Worm (Caenorhabditis elegans): ENCODE data around the gene C34F6.1.
A peak's percentile ranks its signal among the peaks of the same experiment; 100 is the strongest.

Gene C34F6.1

DNA sequence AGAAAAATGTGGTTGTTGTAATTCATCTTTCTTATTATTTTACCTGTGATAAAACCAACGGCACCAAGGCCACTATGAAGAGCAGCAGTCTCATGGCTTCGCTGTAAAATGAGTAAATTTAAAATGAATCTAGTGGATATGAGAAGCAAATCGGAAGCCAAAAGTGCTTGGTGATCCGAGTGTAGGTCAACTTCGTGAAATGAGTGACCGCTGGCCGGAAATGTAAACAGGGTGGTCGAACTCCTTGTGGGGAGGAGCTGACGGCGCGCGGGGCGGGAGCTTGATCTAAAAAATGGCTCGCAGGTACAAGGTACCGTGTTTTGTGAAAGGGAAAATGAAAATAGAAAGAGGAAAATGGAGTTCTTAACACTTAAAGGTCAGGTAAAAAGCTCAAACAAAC, at the start of gene C34F6.1:
Gene C34F6.1, minus strand, starts transcription at position 101 of the 400 bp plus-strand sequence.
- TF ChIP-seq dao-5 (tag; optimal IDR thresholded peaks at IDR 0.05) = no peak
- no peak for TF ChIP-seq him-1 (tag; optimal IDR thresholded peaks at IDR 0.05)
- no peak for TF ChIP-seq W03F9.2 (tag; optimal IDR thresholded peaks at IDR 0.05)

DNA sequence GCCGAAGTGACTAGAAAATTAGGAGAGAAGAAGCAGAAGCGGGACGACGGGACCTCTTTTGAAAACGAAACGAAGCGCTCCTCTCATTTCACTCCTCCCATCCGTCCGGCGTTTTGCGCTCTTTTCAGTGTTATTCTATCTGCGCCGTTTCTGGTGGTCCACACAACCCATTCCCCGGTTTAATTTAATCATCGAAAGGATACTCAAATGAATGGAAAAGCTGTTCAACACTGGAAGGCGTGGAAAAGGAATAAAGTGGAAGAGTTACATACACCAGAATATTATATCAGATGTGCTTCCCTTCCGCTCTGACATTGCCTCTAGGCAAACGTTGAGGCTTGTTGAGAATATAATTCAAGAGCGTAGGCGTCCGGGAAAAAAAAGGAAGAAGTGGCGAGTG, 48.4 kb upstream of the C34F6.1 start:
- TF ChIP-seq W03F9.2 (tag; optimal IDR thresholded peaks at IDR 0.05) (no peak), him-1 (tag; optimal IDR thresholded peaks at IDR 0.05) (no peak), dao-5 (tag; optimal IDR thresholded peaks at IDR 0.05) (no peak)

DNA sequence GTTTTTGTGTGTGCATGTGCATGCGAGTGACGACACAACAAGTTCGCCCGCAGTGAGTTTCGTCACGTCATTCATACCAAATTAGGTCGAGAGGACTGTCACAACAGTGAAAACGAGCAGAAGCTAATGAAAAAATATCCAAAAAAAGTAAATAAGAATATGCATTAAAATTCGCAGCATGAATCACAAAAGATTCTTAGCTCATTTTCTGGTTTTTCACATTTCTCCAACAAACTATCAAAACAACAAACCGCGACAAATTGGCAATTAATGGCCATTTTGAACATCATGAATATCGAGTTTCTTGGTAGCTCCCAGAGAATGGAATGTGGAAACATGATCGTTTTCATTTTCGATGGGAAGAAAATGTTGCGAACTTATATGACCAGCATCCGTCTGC, 47.0 kb upstream of the C34F6.1 start:
- TF ChIP-seq him-1 (tag; optimal IDR thresholded peaks at IDR 0.05) (no peak), W03F9.2 (tag; optimal IDR thresholded peaks at IDR 0.05) (no peak), dao-5 (tag; optimal IDR thresholded peaks at IDR 0.05) (no peak)

DNA sequence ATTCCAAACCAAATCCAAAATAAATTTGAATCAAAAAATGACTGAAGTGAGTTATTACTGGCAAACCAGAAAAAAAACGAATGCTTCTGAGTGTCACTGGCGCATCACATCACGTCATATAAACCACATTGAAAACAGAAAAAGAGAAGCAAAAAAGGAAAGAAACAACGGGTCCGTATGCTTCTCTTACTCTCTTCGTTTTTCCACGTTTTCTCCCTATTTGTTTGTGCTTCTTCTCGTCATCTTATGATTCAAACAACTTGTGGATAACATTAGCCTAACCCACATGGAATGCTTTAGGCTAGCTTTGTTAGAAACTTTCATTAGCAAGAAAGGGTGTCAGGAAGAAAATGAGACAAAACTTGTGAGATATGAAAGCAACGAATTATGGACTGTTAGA, 44.8 kb upstream of the C34F6.1 start:
- no peak for TF ChIP-seq him-1 (tag; optimal IDR thresholded peaks at IDR 0.05)
- no peak for TF ChIP-seq dao-5 (tag; optimal IDR thresholded peaks at IDR 0.05)
- TF ChIP-seq W03F9.2 (tag; optimal IDR thresholded peaks at IDR 0.05) = no peak

- TF ChIP-seq dao-5 (tag; optimal IDR thresholded peaks at IDR 0.05) = no peak
- TF ChIP-seq W03F9.2 (tag; optimal IDR thresholded peaks at IDR 0.05) = no peak
- TF ChIP-seq him-1 (tag; optimal IDR thresholded peaks at IDR 0.05) = no peak
Measured at ce11 chrX:11240585-11241115, 44.0 kb upstream of the C34F6.1 start, which contains the start of gene C34F6.10. TSS of gene C34F6.10 (minus strand) at chrX:11240635.

ce11 chrX:11226595-11226994, 30.0 kb upstream of the C34F6.1 start, which contains the start of gene C34F6.12:
TSS of gene C34F6.12 (minus strand) at chrX:11226695.
- no peak for TF ChIP-seq him-1 (tag; optimal IDR thresholded peaks at IDR 0.05)
- TF ChIP-seq dao-5 (tag; optimal IDR thresholded peaks at IDR 0.05) = no peak
- TF ChIP-seq W03F9.2 (tag; optimal IDR thresholded peaks at IDR 0.05) = no peak

- no peak for TF ChIP-seq W03F9.2 (tag; optimal IDR thresholded peaks at IDR 0.05)
- TF ChIP-seq him-1 (tag; optimal IDR thresholded peaks at IDR 0.05) = no peak
- TF ChIP-seq dao-5 (tag; optimal IDR thresholded peaks at IDR 0.05) = no peak
Measured at ce11 chrX:11222597-11223218, 26.1 kb upstream of the C34F6.1 start, which contains the start of gene C34F6.9. TSS of gene C34F6.9 (minus strand) at chrX:11222647.

DNA sequence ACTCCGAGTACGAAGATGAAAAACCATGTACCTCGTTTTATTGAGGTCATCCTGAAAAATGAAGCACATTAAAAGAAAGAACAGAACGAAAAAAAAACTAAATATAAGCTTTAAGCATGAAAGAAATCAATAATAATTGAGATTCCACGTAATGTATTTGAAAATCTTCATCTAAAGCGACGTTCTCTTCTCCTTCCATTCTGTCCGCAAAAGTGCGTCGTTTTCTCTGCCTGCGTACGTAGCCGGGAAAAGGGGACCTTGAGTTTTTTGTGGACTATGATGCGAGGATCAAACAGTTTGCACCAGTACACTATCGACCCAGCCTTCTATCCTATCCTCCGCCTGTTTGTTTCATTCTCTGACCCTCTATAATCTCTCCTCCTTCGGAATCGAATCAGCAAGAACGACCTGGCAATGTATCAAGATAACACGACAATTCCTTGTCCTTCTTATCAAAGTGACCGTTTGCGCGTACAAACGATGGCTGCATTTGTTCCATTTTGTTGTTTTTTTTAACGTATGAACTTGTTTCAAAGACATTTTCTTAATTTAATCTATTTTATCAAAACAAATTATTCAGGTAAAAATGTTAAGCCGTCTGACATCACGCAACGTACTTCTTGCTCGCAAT, 18.9 kb upstream of the C34F6.1 start, which contains the start of the genes C34F6.7 and idh-2:
Gene C34F6.7, minus strand, starts transcription at position 51 of the 631 bp plus-strand sequence.
Gene idh-2, plus strand, starts transcription at position 581 of the 631 bp plus-strand sequence.
- TF ChIP-seq W03F9.2 (tag; optimal IDR thresholded peaks at IDR 0.05) = peak; percentile 18
- TF ChIP-seq dao-5 (tag; optimal IDR thresholded peaks at IDR 0.05) = no peak
- no peak for TF ChIP-seq him-1 (tag; optimal IDR thresholded peaks at IDR 0.05)

DNA sequence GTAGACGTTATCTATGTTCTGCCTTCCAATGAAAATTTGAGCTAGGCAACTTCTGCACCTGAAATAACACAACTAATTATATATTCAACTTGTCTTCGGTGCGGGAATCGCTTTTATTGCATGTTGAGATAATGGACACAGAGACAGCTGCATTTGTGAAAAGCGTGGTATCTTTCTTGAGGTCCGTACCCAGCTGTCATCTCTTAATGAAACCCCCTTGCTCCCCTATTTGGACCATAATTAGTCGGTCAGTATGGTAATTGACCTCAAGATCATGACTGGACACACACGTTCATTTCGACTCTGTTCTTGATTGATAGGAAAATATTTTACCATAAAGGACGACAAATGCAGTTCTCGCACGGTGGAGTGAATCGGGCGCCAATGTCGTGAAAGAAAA, 14.7 kb upstream of the C34F6.1 start:
- TF ChIP-seq him-1 (tag; optimal IDR thresholded peaks at IDR 0.05) = no peak
- TF ChIP-seq W03F9.2 (tag; optimal IDR thresholded peaks at IDR 0.05) = no peak
- no peak for TF ChIP-seq dao-5 (tag; optimal IDR thresholded peaks at IDR 0.05)

- no peak for TF ChIP-seq W03F9.2 (tag; optimal IDR thresholded peaks at IDR 0.05)
- TF ChIP-seq him-1 (tag; optimal IDR thresholded peaks at IDR 0.05) = no peak
- no peak for TF ChIP-seq dao-5 (tag; optimal IDR thresholded peaks at IDR 0.05)
Measured at ce11 chrX:11210417-11210816, 13.8 kb upstream of the C34F6.1 start.

ce11 chrX:11208788-11209187, 12.1 kb upstream of the C34F6.1 start, which contains the start of gene C34F6.5:
TSS of gene C34F6.5 (minus strand) at chrX:11208888.
- TF ChIP-seq dao-5 (tag; optimal IDR thresholded peaks at IDR 0.05) (no peak), him-1 (tag; optimal IDR thresholded peaks at IDR 0.05) (no peak), W03F9.2 (tag; optimal IDR thresholded peaks at IDR 0.05) (no peak)

ce11 chrX:11206953-11207352, 10.3 kb upstream of the C34F6.1 start, which contains the start of gene hst-2:
TSS of gene hst-2 (minus strand) at chrX:11207155.
- peak; percentile 42 for TF ChIP-seq him-1 (tag; optimal IDR thresholded peaks at IDR 0.05)
- TF ChIP-seq dao-5 (tag; optimal IDR thresholded peaks at IDR 0.05) = no peak
- peak; percentile 46 for TF ChIP-seq W03F9.2 (tag; optimal IDR thresholded peaks at IDR 0.05)

ce11 chrX:11203773-11204172, 7.1 kb upstream of the C34F6.1 start, which contains the start of gene C34F6.11:
TSS of gene C34F6.11 (minus strand) at chrX:11203932.
- no peak for TF ChIP-seq him-1 (tag; optimal IDR thresholded peaks at IDR 0.05)
- no peak for TF ChIP-seq dao-5 (tag; optimal IDR thresholded peaks at IDR 0.05)
- no peak for TF ChIP-seq W03F9.2 (tag; optimal IDR thresholded peaks at IDR 0.05)

- no peak for TF ChIP-seq dao-5 (tag; optimal IDR thresholded peaks at IDR 0.05)
- no peak for TF ChIP-seq him-1 (tag; optimal IDR thresholded peaks at IDR 0.05)
- no peak for TF ChIP-seq W03F9.2 (tag; optimal IDR thresholded peaks at IDR 0.05)
Measured at ce11 chrX:11201165-11201564, 4.5 kb upstream of the C34F6.1 start, which contains the start of gene col-179. TSS of gene col-179 (plus strand) at chrX:11201465.

All from whole organism, L4/young adult.